Fruit fly (Drosophila melanogaster) whole organism, embryonic: ENCODE data around the gene Cpr67Fa1.

Experiments used
- ATbp ChIP-seq: fragments of 200-800 bp; sonication (Bioruptor generic); optimal IDR thresholded peaks from 2 replicates; lab custom pipeline; 2017; ENCODE audit warnings: missing biosample characterization, mild to moderate bottlenecking, missing genetic modification characterization, missing genetic modification reagents
- Awh ChIP-seq: fragments of 200-800 bp; sonication (Bioruptor generic); IDR thresholded peaks from 2 replicates; pipeline ENCODE4, ENCODE4 v1.3.6; 2022; ENCODE audit warnings: missing biosample characterization, missing genetic modification characterization
- BtbVII ChIP-seq: fragments of 200-800 bp; sonication (Bioruptor generic); optimal IDR thresholded peaks from 3 replicates; lab custom pipeline; 2017; ENCODE audit warnings: missing biosample characterization, mild to moderate bottlenecking, missing genetic modification characterization
- Bteb2 ChIP-seq: fragments of 200-800 bp; sonication (Bioruptor generic); optimal IDR thresholded peaks from 2 replicates; lab custom pipeline; 2016; ENCODE audit warnings: missing biosample characterization, missing genetic modification characterization
- CG10267 ChIP-seq: fragments of 200-800 bp; sonication (Bioruptor generic); optimal IDR thresholded peaks from 2 replicates; lab custom pipeline; 2018; ENCODE audit warnings: missing biosample characterization, mild to moderate bottlenecking, missing genetic modification characterization, moderate library complexity
- CG10462 ChIP-seq: fragments of 200-800 bp; sonication (Bioruptor generic); optimal IDR thresholded peaks from 2 replicates; lab custom pipeline; 2016; ENCODE audit warnings: missing biosample characterization, missing genetic modification characterization
- CG13123 ChIP-seq: fragments of 200-800 bp; sonication (Bioruptor generic); optimal IDR thresholded peaks from 2 replicates; lab custom pipeline; 2016; ENCODE audit warnings: missing biosample characterization, missing genetic modification characterization
- CG14014 ChIP-seq: fragments of 200-800 bp; sonication (Bioruptor generic); IDR thresholded peaks from 2 replicates; pipeline ENCODE4 v1.3.6; 2022; ENCODE audit warnings: missing biosample characterization, missing genetic modification characterization
- CG1603 ChIP-seq: fragments of 200-800 bp; sonication (Bioruptor generic); optimal IDR thresholded peaks from 2 replicates; lab custom pipeline; 2019; ENCODE audit warnings: missing biosample characterization, mild to moderate bottlenecking, missing genetic modification characterization, moderate library complexity
- CG17328 ChIP-seq: fragments of 200-800 bp; sonication (Bioruptor generic); IDR thresholded peaks from 2 replicates; pipeline ENCODE4 v1.3.6; 2022; ENCODE audit warnings: missing biosample characterization, missing genetic modification characterization
- CG17359 ChIP-seq: fragments of 200-800 bp; sonication (Bioruptor generic); optimal IDR thresholded peaks from 3 replicates; lab custom pipeline; 2018; ENCODE audit warnings: missing biosample characterization, mild to moderate bottlenecking, missing genetic modification characterization, moderate library complexity
- CG17568 ChIP-seq: fragments of 200-800 bp; sonication (Bioruptor generic); optimal IDR thresholded peaks from 2 replicates; lab custom pipeline; 2018; ENCODE audit warnings: missing biosample characterization, mild to moderate bottlenecking, missing genetic modification characterization, moderate library complexity
- CG17802 ChIP-seq: fragments of 200-800 bp; sonication (Bioruptor generic); optimal IDR thresholded peaks from 2 replicates; lab custom pipeline; 2018; ENCODE audit warnings: missing biosample characterization, mild to moderate bottlenecking, missing genetic modification characterization, moderate library complexity
- CG17912 ChIP-seq: fragments of 200-800 bp; sonication (Bioruptor generic); optimal IDR thresholded peaks from 2 replicates; lab custom pipeline; 2018; ENCODE audit warnings: missing biosample characterization, mild to moderate bottlenecking, missing genetic modification characterization
- CG3065 ChIP-seq: fragments of 200-800 bp; sonication (Bioruptor generic); optimal IDR thresholded peaks from 2 replicates; lab custom pipeline; 2016; ENCODE audit warnings: missing biosample characterization, missing genetic modification characterization
- CG31365 ChIP-seq: fragments of 200-800 bp; sonication (Bioruptor generic); optimal IDR thresholded peaks from 2 replicates; lab custom pipeline; 2018; ENCODE audit warnings: missing biosample characterization, mild to moderate bottlenecking, missing genetic modification characterization
- CG3838 ChIP-seq: fragments of 200-800 bp; sonication (Bioruptor generic); optimal IDR thresholded peaks from 3 replicates; lab custom pipeline; 2016; ENCODE audit warnings: missing biosample characterization, missing genetic modification characterization
- CG6854 ChIP-seq: fragments of 200-800 bp; sonication (Bioruptor generic); optimal IDR thresholded peaks from 3 replicates; lab custom pipeline; 2017; ENCODE audit warnings: missing biosample characterization, mild to moderate bottlenecking, missing genetic modification characterization
- CG7556 ChIP-seq: fragments of 200-800 bp; sonication (Bioruptor generic); optimal IDR thresholded peaks from 2 replicates; lab custom pipeline; 2017; ENCODE audit warnings: missing biosample characterization, mild to moderate bottlenecking, missing genetic modification characterization
- Gsc ChIP-seq: fragments of 200-800 bp; sonication (Bioruptor generic); IDR thresholded peaks from 2 replicates; pipeline ENCODE4 v1.3.6; 2022; ENCODE audit warnings: missing biosample characterization, missing genetic modification characterization
- HLHmδ ChIP-seq: fragments of 200-800 bp; sonication (Bioruptor generic); optimal IDR thresholded peaks from 2 replicates; lab custom pipeline; 2018; ENCODE audit warnings: missing biosample characterization, mild to moderate bottlenecking, missing genetic modification characterization, moderate library complexity
- Hr51 ChIP-seq, 2 experiments: fragments of 200-800 bp; sonication (Bioruptor generic); optimal IDR thresholded peaks; 2 replicates in 1 of 2; 3 replicates in 1 of 2; lab custom pipeline; 2016 to 2018; ENCODE audit warnings: missing biosample characterization in 2 of 2, missing genetic modification characterization in 2 of 2, mild to moderate bottlenecking in 1 of 2, moderate library complexity in 1 of 2
- MBD-R2 ChIP-seq: fragments of 200-800 bp; sonication (Bioruptor generic); IDR thresholded peaks from 2 replicates; pipeline ENCODE4 v1.3.6; 2022; ENCODE audit warnings: missing biosample characterization, missing genetic modification characterization
- PHDP ChIP-seq: fragments of 200-800 bp; sonication (Bioruptor generic); optimal IDR thresholded peaks from 3 replicates; lab custom pipeline; 2018; ENCODE audit warnings: missing biosample characterization, mild to moderate bottlenecking, missing genetic modification characterization, moderate library complexity
- Ptx1 ChIP-seq: fragments of 200-800 bp; sonication (Bioruptor generic); IDR thresholded peaks from 2 replicates; pipeline ENCODE4 v1.3.6; 2022; ENCODE audit warnings: missing biosample characterization, missing genetic modification characterization
- Spps ChIP-seq: fragments of 200-800 bp; sonication (Bioruptor generic); optimal IDR thresholded peaks from 2 replicates; lab custom pipeline; 2018; ENCODE audit warnings: missing biosample characterization, mild to moderate bottlenecking, missing genetic modification characterization
- Tbp ChIP-seq: fragments of >200 bp; optimal IDR thresholded peaks from 2 replicates; lab custom pipeline; 2018; ENCODE audit warnings: missing biosample characterization, missing genetic modification characterization
- Xbp1 ChIP-seq: fragments of 200-800 bp; sonication (Bioruptor generic); optimal IDR thresholded peaks from 3 replicates; lab custom pipeline; 2016; ENCODE audit warnings: missing biosample characterization, mild to moderate bottlenecking, missing genetic modification characterization
- Xrp1 ChIP-seq: fragments of 200-800 bp; sonication (Bioruptor generic); IDR thresholded peaks from 2 replicates; pipeline ENCODE4 v1.3.6; 2022; ENCODE audit warnings: missing biosample characterization, missing genetic modification characterization
- ac ChIP-seq: fragments of 200-800 bp; sonication (Bioruptor generic); optimal IDR thresholded peaks from 3 replicates; lab custom pipeline; 2017; ENCODE audit warnings: missing biosample characterization, mild to moderate bottlenecking, missing genetic modification characterization
- aop ChIP-seq: fragments of 200-800 bp; sonication (Bioruptor generic); IDR thresholded peaks from 2 replicates; pipeline ENCODE4 v1.3.6; 2022; ENCODE audit warnings: missing biosample characterization, missing genetic modification characterization
- ash1 ChIP-seq: fragments of 200-800 bp; sonication (Bioruptor generic); optimal IDR thresholded peaks from 2 replicates; lab custom pipeline; 2018; ENCODE audit warnings: missing biosample characterization, mild to moderate bottlenecking, missing genetic modification characterization
- bab2 ChIP-seq: fragments of 200-800 bp; sonication (Bioruptor generic); optimal IDR thresholded peaks from 2 replicates; lab custom pipeline; 2016; ENCODE audit warnings: missing biosample characterization, missing genetic modification characterization
- bsh ChIP-seq, 2 experiments: fragments of 200-800 bp; sonication (Bioruptor generic); optimal IDR thresholded peaks; 2 replicates each; lab custom pipeline; 2017 to 2018; ENCODE audit warnings: mild to moderate bottlenecking in 2 of 2, missing biosample characterization in 2 of 2, missing genetic modification characterization in 2 of 2, moderate library complexity in 1 of 2
- cg ChIP-seq: fragments of 200-800 bp; sonication (Bioruptor generic); optimal IDR thresholded peaks from 3 replicates; lab custom pipeline; 2019; ENCODE audit warnings: missing biosample characterization, mild to moderate bottlenecking, missing genetic modification characterization, moderate library complexity
- crc ChIP-seq: fragments of 200-800 bp; sonication (Bioruptor generic); optimal IDR thresholded peaks from 2 replicates; lab custom pipeline; 2016; ENCODE audit warnings: missing biosample characterization, missing genetic modification characterization
- crp ChIP-seq, 2 experiments: fragments of 200-800 bp; sonication (Bioruptor generic); optimal IDR thresholded peaks; 2 replicates in 1 of 2; 3 replicates in 1 of 2; lab custom pipeline; 2017; ENCODE audit warnings: missing biosample characterization in 2 of 2, missing genetic modification characterization in 2 of 2, mild to moderate bottlenecking in 1 of 2, moderate library complexity in 1 of 2
- en ChIP-seq: fragments of 200-800 bp; sonication (Bioruptor generic); optimal IDR thresholded peaks from 2 replicates; lab custom pipeline; 2016; ENCODE audit warnings: missing biosample characterization, missing genetic modification characterization
- eve ChIP-seq, 2 experiments: fragments of >200 bp; optimal IDR thresholded peaks; 2 replicates each; lab custom pipeline; 2017; ENCODE audit warnings: missing biosample characterization in 2 of 2, missing genetic modification characterization in 2 of 2
- gcm2 ChIP-seq: fragments of 200-800 bp; sonication (Bioruptor generic); optimal IDR thresholded peaks from 2 replicates; lab custom pipeline; 2016; ENCODE audit warnings: missing biosample characterization, missing genetic modification characterization
- gem ChIP-seq: fragments of 200-800 bp; sonication (Bioruptor generic); optimal IDR thresholded peaks from 2 replicates; lab custom pipeline; 2019; ENCODE audit warnings: missing biosample characterization, mild to moderate bottlenecking, missing genetic modification characterization, moderate library complexity
- gsb ChIP-seq: fragments of 200-800 bp; sonication (Bioruptor generic); IDR thresholded peaks from 2 replicates; pipeline ENCODE4 v1.3.6; 2022; ENCODE audit warnings: missing biosample characterization, missing genetic modification characterization
- ind ChIP-seq: fragments of 200-800 bp; sonication (Bioruptor generic); optimal IDR thresholded peaks from 3 replicates; lab custom pipeline; 2016; ENCODE audit warnings: missing biosample characterization, missing genetic modification characterization
- kni ChIP-seq: fragments of 200-800 bp; sonication (Bioruptor generic); optimal IDR thresholded peaks from 3 replicates; lab custom pipeline; 2017; ENCODE audit warnings: mild to moderate bottlenecking, missing biosample characterization, missing genetic modification reagents, missing genetic modification characterization
- mirr ChIP-seq: fragments of 200-800 bp; sonication (Bioruptor generic); optimal IDR thresholded peaks from 3 replicates; lab custom pipeline; 2018; ENCODE audit warnings: missing biosample characterization, mild to moderate bottlenecking, missing genetic modification characterization
- odd ChIP-seq: fragments of 200-800 bp; sonication (Bioruptor generic); optimal IDR thresholded peaks from 2 replicates; lab custom pipeline; 2017; ENCODE audit warnings: missing biosample characterization, mild to moderate bottlenecking, missing genetic modification characterization
- rib ChIP-seq: fragments of 200-800 bp; sonication (Bioruptor generic); IDR thresholded peaks from 2 replicates; pipeline ENCODE4 v1.3.6; 2022; ENCODE audit warnings: missing biosample characterization, missing genetic modification characterization
- row ChIP-seq: fragments of 200-800 bp; sonication (Bioruptor generic); IDR thresholded peaks from 3 replicates; pipeline ENCODE4 v1.3.6; 2022; ENCODE audit warnings: missing biosample characterization, missing genetic modification characterization
- salm ChIP-seq: fragments of 200-800 bp; sonication (Bioruptor generic); optimal IDR thresholded peaks from 2 replicates; lab custom pipeline; 2018; ENCODE audit warnings: missing biosample characterization, mild to moderate bottlenecking, missing genetic modification characterization
- sim ChIP-seq: fragments of 200-800 bp; sonication (Bioruptor generic); IDR thresholded peaks from 2 replicates; pipeline ENCODE4 v1.3.6; 2022; ENCODE audit warnings: missing biosample characterization, missing genetic modification characterization
- slp2 ChIP-seq: fragments of 200-800 bp; sonication (Bioruptor generic); optimal IDR thresholded peaks from 2 replicates; lab custom pipeline; 2016; ENCODE audit warnings: missing biosample characterization, missing genetic modification characterization

The Cpr67Fa1 gene

DNA sequence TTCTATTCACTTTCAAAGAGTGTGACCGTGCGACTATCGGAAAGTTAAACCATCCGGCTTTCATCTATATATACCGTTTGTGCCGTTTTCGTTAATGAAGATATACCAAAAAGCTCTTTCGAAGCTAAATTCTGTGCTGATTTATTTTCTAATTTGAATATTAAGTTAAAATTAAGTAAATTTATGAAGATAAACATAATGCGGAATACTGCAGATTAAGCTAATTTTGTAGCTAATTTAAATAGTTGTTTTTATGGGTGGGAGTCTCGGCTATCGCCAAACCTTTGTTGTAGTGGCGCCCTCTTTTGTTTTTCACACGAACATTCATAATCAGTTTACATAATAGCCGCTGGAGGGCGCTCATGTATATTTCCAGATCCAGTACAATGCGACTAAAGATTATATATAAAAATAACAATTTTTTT is 9.3 kb downstream of the Cpr67Fa1 start, which contains the start of gene Aps (continued):
- TF ChIP-seq CG10462 (GFP tag; lab: Kevin White, UChicago) (no peak), mirr (GFP tag; lab: Kevin White, UChicago) (no peak), CG3065 (GFP tag; lab: Kevin White, UChicago) (no peak), Awh (GFP tag; lab: Robert Waterston, UW) (no peak), aop (GFP tag; lab: Robert Waterston, UW) (no peak), CG31365 (no peak), CG13123 (peak; percentile 45), MBD-R2 (GFP tag; lab: Robert Waterston, UW) (0 out of 2 replicates have a peak, but pooled peaks have one; percentile 25), CG6854 (GFP tag; lab: Kevin White, UChicago) (no peak), CG7556 (GFP tag; lab: Kevin White, UChicago) (no peak), ind (GFP tag; lab: Kevin White, UChicago) (peak; percentile 33), Hr51 (GFP tag; optimal IDR thresholded peaks at IDR 0.05; lab: Kevin White, UChicago) (peak; percentile 28 to 38), Xrp1 (no peak), gcm2 (GFP tag; lab: Kevin White, UChicago) (no peak), rib (GFP tag; lab: Robert Waterston, UW) (no peak), bsh (GFP tag; optimal IDR thresholded peaks at IDR 0.05; lab: Kevin White, UChicago) (peak in 1 of 2 experiments; percentile 21), slp2 (no peak), salm (tag; lab: Kevin White, UChicago) (no peak), Xbp1 (GFP tag; lab: Kevin White, UChicago) (peak; percentile 85), CG17328 (GFP tag; lab: Robert Waterston, UW) (peak; percentile 52), CG17568 (GFP tag; lab: Kevin White, UChicago) (no peak), kni (no peak), HLHmδ (GFP tag; lab: Kevin White, UChicago) (no peak), gsb (GFP tag; lab: Robert Waterston, UW) (0 out of 2 replicates have a peak, but pooled peaks have one; percentile 19), CG14014 (peak; percentile 27; the same call in 1 of the 2 replicates), ac (no peak), crp (GFP tag; optimal IDR thresholded peaks at IDR 0.05; lab: Kevin White, UChicago) (no peak), ash1 (GFP tag; lab: Kevin White, UChicago) (no peak), eve (GFP tag; optimal IDR thresholded peaks at IDR 0.05; lab: Kevin White, UChicago) (peak in 1 of 2 experiments; percentile 81), CG17802 (tag; lab: Kevin White, UChicago) (peak; percentile 5), Tbp (GFP tag; lab: Kevin White, UChicago) (no peak), en (GFP tag; lab: Kevin White, UChicago) (no peak), PHDP (tag; lab: Kevin White, UChicago) (peak; percentile 42), CG10267 (peak; percentile 50), Ptx1 (peak; percentile 49; the same call in 1 of the 2 replicates), odd (GFP tag; lab: Kevin White, UChicago) (no peak), BtbVII (GFP tag; lab: Kevin White, UChicago) (no peak), gem (tag; lab: Kevin White, UChicago) (peak; percentile 62), crc (GFP tag; lab: Kevin White, UChicago) (no peak), row (GFP tag; lab: Robert Waterston, UW) (no peak), bab2 (peak; percentile 55), CG17912 (GFP tag; lab: Kevin White, UChicago) (peak; percentile 47), Spps (tag; lab: Kevin White, UChicago) (no peak), CG1603 (tag; lab: Kevin White, UChicago) (peak; percentile 29), CG3838 (GFP tag; lab: Kevin White, UChicago) (no peak), sim (GFP tag; lab: Robert Waterston, UW) (no peak), CG17359 (tag; lab: Kevin White, UChicago) (peak; percentile 17), Bteb2 (GFP tag; lab: Kevin White, UChicago) (no peak), cg (GFP tag; lab: Kevin White, UChicago) (no peak), Gsc (GFP tag; lab: Robert Waterston, UW) (no peak), ATbp (GFP tag; lab: Kevin White, UChicago) (no peak)
